Fruit fly (Drosophila melanogaster): ENCODE data around the gene Sfp24Bc.

- TF ChIP-seq fd96Ca (GFP tag; IDR thresholded peaks at IDR 0.05) (peak; percentile 22; the same call in 1 of the 3 replicates), gl (tag; optimal IDR thresholded peaks at IDR 0.05) (no peak), CG8159 (tag; optimal IDR thresholded peaks at IDR 0.05) (no peak), CG8301 (tag; optimal IDR thresholded peaks at IDR 0.05) (peak; percentile 34), EcR (GFP tag; optimal IDR thresholded peaks at IDR 0.05) (no peak), CG32121 (GFP tag; IDR thresholded peaks at IDR 0.05) (peak; percentile 82), Ets98B (GFP tag; IDR thresholded peaks at IDR 0.05) (peak; percentile 78), D1 (tag; optimal IDR thresholded peaks at IDR 0.05) (no peak), CG17806 (tag; optimal IDR thresholded peaks at IDR 0.05) (no peak), CG14655 (GFP tag; optimal IDR thresholded peaks at IDR 0.05) (peak; percentile 56), Pif1B (GFP tag; optimal IDR thresholded peaks at IDR 0.05) (peak; percentile 14), rn (GFP tag; IDR thresholded peaks at IDR 0.05) (no peak)
Observed at dm6 chr2L:3647521-3648172, 22.7 kb downstream of the Sfp24Bc start.

Data from whole organism, pupa.